Worm (Caenorhabditis elegans) whole organism, L1 larva: ENCODE data around the gene lgc-31.

Experiments used
- C04F5.9 ChIP-seq: sonication (generic microtip); optimal IDR thresholded peaks from 2 replicates; lab custom pipeline; 2016; ENCODE audit warnings: missing genetic modification characterization, missing compliant biosample characterization
- C16A3.4 ChIP-seq: fragments of 150-350 bp; optimal IDR thresholded peaks from 2 replicates; lab custom pipeline; 2014; ENCODE audit warnings: missing biosample characterization, missing genetic modification characterization
- C34B4.2 ChIP-seq: sonication (generic microtip); optimal IDR thresholded peaks from 2 replicates; lab custom pipeline; 2017; ENCODE audit warnings: mild to moderate bottlenecking, missing genetic modification characterization, missing compliant biosample characterization
- aha-1 ChIP-seq: fragments of 150-350 bp; optimal IDR thresholded peaks from 2 replicates; lab custom pipeline; 2014; ENCODE audit warnings: missing biosample characterization, missing genetic modification characterization
- alr-1 ChIP-seq: fragments of 200-800 bp; sonication (Bioruptor generic); optimal IDR thresholded peaks from 2 replicates; lab custom pipeline; 2018; ENCODE audit warnings: borderline replicate concordance, mild to moderate bottlenecking, missing genetic modification characterization, missing compliant biosample characterization
- ama-1 ChIP-seq: fragments of 150-350 bp; optimal IDR thresholded peaks from 2 replicates; lab custom pipeline; 2014
- ceh-82 ChIP-seq, 3 experiments: fragments of 150-350 bp in 1 of 3; sonication (generic microtip) in 2 of 3; optimal IDR thresholded peaks; 2 replicates each; lab custom pipeline; 2014 to 2017; ENCODE audit warnings: missing biosample characterization in 3 of 3, missing genetic modification characterization in 3 of 3
- ceh-88 ChIP-seq: fragments of 200-800 bp; sonication (Bioruptor generic); IDR thresholded peaks from 2 replicates; pipeline ENCODE4 v1.3.6; 2022; ENCODE audit warnings: missing genetic modification characterization, missing compliant biosample characterization
- dsc-1 ChIP-seq: sonication (generic microtip); optimal IDR thresholded peaks from 2 replicates; lab custom pipeline; 2016; ENCODE audit warnings: mild to moderate bottlenecking, missing genetic modification characterization, missing compliant biosample characterization
- fkh-10 ChIP-seq: sonication (generic microtip); optimal IDR thresholded peaks from 2 replicates; lab custom pipeline; 2017; ENCODE audit warnings: missing biosample characterization, missing genetic modification reagents, missing genetic modification characterization
- fkh-4 ChIP-seq: sonication (generic microtip); optimal IDR thresholded peaks from 2 replicates; lab custom pipeline; 2016; ENCODE audit warnings: missing compliant biosample characterization, missing genetic modification characterization, borderline replicate concordance
- fos-1 ChIP-seq: fragments of 150-350 bp; optimal IDR thresholded peaks from 2 replicates; lab custom pipeline; 2014; ENCODE audit warnings: missing biosample characterization, missing genetic modification characterization
- irx-1 ChIP-seq: sonication (generic microtip); optimal IDR thresholded peaks from 2 replicates; lab custom pipeline; 2016; ENCODE audit warnings: missing genetic modification characterization, missing compliant biosample characterization
- isw-1 ChIP-seq: fragments of 200-800 bp; sonication (Bioruptor generic); IDR thresholded peaks from 2 replicates; pipeline ENCODE4 v1.3.6; 2022; ENCODE audit warnings: missing genetic modification characterization, missing compliant biosample characterization
- lin-13 ChIP-seq: fragments of 150-350 bp; optimal IDR thresholded peaks from 2 replicates; lab custom pipeline; 2014; ENCODE audit warnings: missing biosample characterization, missing genetic modification reagents, missing genetic modification characterization
- lin-15B ChIP-seq: fragments of 150-350 bp; sonication (generic microtip); optimal IDR thresholded peaks from 3 replicates; lab custom pipeline; 2014; ENCODE audit warnings: missing biosample characterization, missing genetic modification characterization
- lin-35 ChIP-seq, 2 experiments: fragments of 150-350 bp; optimal IDR thresholded peaks; 2 replicates each; lab custom pipeline; 2014; ENCODE audit warnings: missing biosample characterization in 2 of 2, missing genetic modification characterization in 2 of 2, missing genetic modification reagents in 2 of 2
- lsy-2 ChIP-seq, 2 experiments: fragments of 150-350 bp; optimal IDR thresholded peaks; 2 replicates each; lab custom pipeline; 2014; ENCODE audit warnings: missing biosample characterization in 2 of 2, missing genetic modification characterization in 2 of 2
- mep-1 ChIP-seq: fragments of 150-350 bp; optimal IDR thresholded peaks from 2 replicates; lab custom pipeline; 2014; ENCODE audit warnings: missing biosample characterization, missing genetic modification characterization
- nhr-11 ChIP-seq: fragments of 150-350 bp; optimal IDR thresholded peaks from 2 replicates; lab custom pipeline; 2014; ENCODE audit warnings: missing biosample characterization, missing genetic modification characterization
- nhr-19 ChIP-seq: fragments of 200-800 bp; sonication (Bioruptor generic); conservative IDR thresholded peaks from 2 replicates; pipeline ENCODE4 v1.3.6; 2022; ENCODE audit warnings: missing genetic modification characterization, missing compliant biosample characterization
- nhr-237 ChIP-seq: fragments of 150-350 bp; optimal IDR thresholded peaks from 2 replicates; lab custom pipeline; 2014; ENCODE audit warnings: missing biosample characterization, missing genetic modification characterization
- nhr-77 ChIP-seq: fragments of 150-350 bp; optimal IDR thresholded peaks from 2 replicates; lab custom pipeline; 2014; ENCODE audit warnings: missing biosample characterization, missing genetic modification characterization
- nhr-84 ChIP-seq: sonication (generic microtip); optimal IDR thresholded peaks from 2 replicates; lab custom pipeline; 2017; ENCODE audit warnings: missing biosample characterization, missing genetic modification characterization
- nhr-85 ChIP-seq: sonication (generic microtip); peaks from one replicate; lab custom pipeline; 2016; ENCODE audit warnings: missing genetic modification characterization, inconsistent platforms, missing compliant biosample characterization
- pag-3 ChIP-seq: sonication (generic microtip); optimal IDR thresholded peaks from 2 replicates; lab custom pipeline; 2017; ENCODE audit warnings: missing genetic modification characterization, mild to moderate bottlenecking, missing compliant biosample characterization, antibody characterized with exemption, borderline replicate concordance; ENCODE audit not compliant: insufficient read depth
- rnt-1 ChIP-seq: sonication (generic microtip); optimal IDR thresholded peaks from 2 replicates; lab custom pipeline; 2016; ENCODE audit warnings: mild to moderate bottlenecking, missing genetic modification characterization, moderate library complexity, missing compliant biosample characterization
- snpc-4 ChIP-seq: fragments of 150-350 bp; optimal IDR thresholded peaks from 2 replicates; lab custom pipeline; 2014; ENCODE audit warnings: missing biosample characterization, missing genetic modification characterization
- sox-4 ChIP-seq: sonication (generic microtip); optimal IDR thresholded peaks from 2 replicates; lab custom pipeline; 2016; ENCODE audit warnings: missing genetic modification characterization, missing compliant biosample characterization
- sptf-1 ChIP-seq: fragments of 150-350 bp; optimal IDR thresholded peaks from 2 replicates; lab custom pipeline; 2014; ENCODE audit warnings: missing biosample characterization, missing genetic modification characterization
- sup-37 ChIP-seq: fragments of 200-800 bp; sonication (Bioruptor generic); optimal IDR thresholded peaks from 2 replicates; lab custom pipeline; 2018; ENCODE audit warnings: mild to moderate bottlenecking, missing genetic modification characterization, missing compliant biosample characterization
- unc-130 ChIP-seq: fragments of 150-350 bp; optimal IDR thresholded peaks from 2 replicates; lab custom pipeline; 2017; ENCODE audit warnings: missing biosample characterization, missing genetic modification characterization, inconsistent platforms
- unc-62 ChIP-seq: fragments of 150-350 bp; optimal IDR thresholded peaks from 2 replicates; lab custom pipeline; 2014; ENCODE audit warnings: missing biosample characterization, missing genetic modification reagents, missing genetic modification characterization
- unc-86 ChIP-seq: sonication (generic microtip); optimal IDR thresholded peaks from 2 replicates; lab custom pipeline; 2016; ENCODE audit warnings: missing genetic modification characterization, missing compliant biosample characterization
- vab-15 ChIP-seq: sonication (generic microtip); optimal IDR thresholded peaks from 2 replicates; lab custom pipeline; 2017; ENCODE audit warnings: missing genotype, mild to moderate bottlenecking, missing genetic modification characterization, missing compliant biosample characterization
- xbp-1 ChIP-seq: sonication (generic microtip); optimal IDR thresholded peaks from 2 replicates; lab custom pipeline; 2016; ENCODE audit warnings: missing genetic modification characterization, missing compliant biosample characterization

The lgc-31 gene

ce11 chrV:15465032-15465727 is 56.6 kb downstream of the lgc-31 start, which contains the start of gene pqn-71 (continued):
- TF ChIP-seq C04F5.9 (tag; lab: Kevin White, UChicago) (peak; percentile 37), snpc-4 (peak; percentile 55), ceh-88 (GFP tag; lab: Robert Waterston, UW) (0 out of 2 replicates have a peak, but pooled peaks have one; percentile 43), alr-1 (tag; lab: Kevin White, UChicago) (no peak), nhr-84 (no peak), fos-1 (tag; lab: Kevin White, UChicago) (peak; percentile 47), rnt-1 (peak; percentile 56), lin-35 (GFP tag; optimal IDR thresholded peaks at IDR 0.05; lab: Kevin White, UChicago) (peak; percentile 42 to 75), C16A3.4 (tag; lab: Kevin White, UChicago) (peak; percentile 72), sup-37 (GFP tag; lab: Kevin White, UChicago) (peak; percentile 41), mep-1 (tag; lab: Kevin White, UChicago) (peak; percentile 88), nhr-85 (tag; lab: Kevin White, UChicago) (peak; percentile 86), unc-86 (peak; percentile 42), sox-4 (tag; lab: Kevin White, UChicago) (peak; percentile 45), lsy-2 (tag; optimal IDR thresholded peaks at IDR 0.05; lab: Kevin White, UChicago) (no peak), lin-15B (no peak), nhr-77 (tag; lab: Kevin White, UChicago) (peak; percentile 86), unc-130 (tag; lab: Kevin White, UChicago) (no peak), vab-15 (tag; lab: Kevin White, UChicago) (peak; percentile 2), nhr-11 (tag; lab: Kevin White, UChicago) (no peak), aha-1 (tag; lab: Kevin White, UChicago) (no peak), nhr-237 (tag; lab: Kevin White, UChicago) (no peak), ceh-82 (tag; optimal IDR thresholded peaks at IDR 0.05; lab: Kevin White, UChicago) (peak; percentile 41 to 65 (median 50)), nhr-19 (peak; percentile 80), pag-3 (tag; lab: Kevin White, UChicago) (no peak), fkh-4 (tag; lab: Kevin White, UChicago) (no peak), unc-62 (GFP tag; lab: Kevin White, UChicago) (no peak), irx-1 (tag; lab: Kevin White, UChicago) (peak; percentile 74), lin-13 (GFP tag; lab: Kevin White, UChicago) (peak; percentile 54), sptf-1 (no peak), fkh-10 (no peak), C34B4.2 (tag; lab: Kevin White, UChicago) (no peak), isw-1 (GFP tag; lab: Robert Waterston, UW) (peak; percentile 27), dsc-1 (peak; percentile 79)
- TF ChIP-seq, all 84 proteins: peak for 50

- no peak for TF ChIP-seq C04F5.9 (tag; lab: Kevin White, UChicago)
- TF ChIP-seq xbp-1 (tag; lab: Kevin White, UChicago): no peak
- TF ChIP-seq unc-62 (GFP tag; lab: Kevin White, UChicago): no peak
- no peak for TF ChIP-seq ama-1
Measured at ce11 chrV:15464402-15464801, 57.4 kb downstream of the lgc-31 start, which contains the start of gene rocf-1. Gene rocf-1, minus strand, starts transcription at chrV:15464502.
